Fruit fly (Drosophila melanogaster): ENCODE measurements around the gene Cep290.

DNA sequence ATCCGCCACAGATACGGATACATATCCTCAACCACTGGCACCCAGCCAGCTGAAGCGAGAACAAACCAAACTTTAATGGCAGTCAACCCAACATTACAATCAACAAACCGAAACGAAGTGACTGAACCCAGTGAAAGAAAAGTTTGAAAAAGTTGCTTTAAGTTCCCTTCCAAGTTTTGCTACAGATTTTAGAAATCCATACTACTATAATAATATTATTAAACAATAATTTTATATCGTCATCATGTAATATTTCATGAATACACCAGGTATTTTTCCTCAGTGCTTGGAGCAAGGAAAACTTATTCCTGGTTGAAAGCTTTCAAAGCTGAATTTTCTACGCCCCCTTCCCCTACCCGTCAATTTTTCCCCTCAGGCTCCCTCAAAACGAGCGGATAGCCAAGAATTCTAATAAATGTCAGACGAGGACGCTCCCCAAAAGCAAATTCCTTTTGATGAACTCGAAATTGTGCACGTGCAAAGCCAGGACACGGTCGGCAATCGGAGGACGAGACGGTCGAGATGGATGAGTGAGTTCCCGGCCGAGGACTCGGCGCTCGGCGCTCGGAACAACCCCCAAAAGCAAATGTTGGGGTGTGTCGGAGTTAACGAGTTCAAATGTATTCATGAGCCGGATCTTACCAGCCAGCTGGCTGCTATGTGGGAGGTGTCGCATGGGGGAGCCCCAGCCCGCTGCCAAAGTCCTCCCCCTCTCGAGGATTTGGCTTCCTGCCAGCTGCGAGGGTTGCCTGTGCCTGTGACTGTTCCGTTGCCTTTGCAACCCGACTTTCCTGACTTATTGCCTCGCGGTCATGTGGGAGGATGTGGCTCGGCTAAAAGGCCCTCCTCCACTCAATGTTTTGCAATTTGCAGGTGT lies 46.6 kb upstream of the Cep290 start:
- TF ChIP-seq CG7045 (GFP tag; optimal IDR thresholded peaks at IDR 0.05) (no peak), kay (GFP tag; ENCODE audit: borderline replicate concordance) (no peak), Clk (GFP tag; optimal IDR thresholded peaks at IDR 0.05) (no peak), CG11617 (GFP tag; optimal IDR thresholded peaks at IDR 0.05) (no peak), CG5204 (GFP tag; optimal IDR thresholded peaks at IDR 0.05) (no peak), bab1 (GFP tag; optimal IDR thresholded peaks at IDR 0.05) (no peak), Hr96 (GFP tag; optimal IDR thresholded peaks at IDR 0.05) (no peak), tj (GFP tag; optimal IDR thresholded peaks at IDR 0.05) (no peak), Mnt (GFP tag; optimal IDR thresholded peaks at IDR 0.05) (no peak), cic (GFP tag; optimal IDR thresholded peaks at IDR 0.05) (no peak), CG14711 (tag; optimal IDR thresholded peaks at IDR 0.05) (no peak)

All from whole organism, adult.